Worm (Caenorhabditis elegans): Measurements from ENCODE around the gene copz-1.

- TF ChIP-seq snpc-4 (GFP tag; optimal IDR thresholded peaks at IDR 0.05) = no peak
- TF ChIP-seq snpc-4 (tag; optimal IDR thresholded peaks at IDR 0.05) = no peak
- no peak for TF ChIP-seq pha-4 (tag; optimal IDR thresholded peaks at IDR 0.05)
- TF ChIP-seq hsf-1 (GFP tag; IDR thresholded peaks at IDR 0.05) = no peak
- TF ChIP-seq attf-3 (GFP tag; conservative IDR thresholded peaks at IDR 0.05) = no peak
- TF ChIP-seq nfya-1 (tag; optimal IDR thresholded peaks at IDR 0.05; ENCODE audit: borderline replicate concordance, insufficient read depth) = no peak
These were observed 12.6 kb downstream of the copz-1 start for ce11 chrII:10885250-10885649.
